Fruit fly (Drosophila melanogaster) whole organism, embryonic: Measurements from ENCODE around the gene CG15890.

ENCODE experiments used
- Antp ChIP-seq: fragments of 200-800 bp; sonication (Bioruptor generic); optimal IDR thresholded peaks from 3 replicates; lab custom pipeline; 2016; ENCODE audit warnings: missing biosample characterization, missing genetic modification characterization
- Bteb2 ChIP-seq: fragments of 200-800 bp; sonication (Bioruptor generic); optimal IDR thresholded peaks from 2 replicates; lab custom pipeline; 2016; ENCODE audit warnings: missing biosample characterization, missing genetic modification characterization
- CG10321 ChIP-seq: fragments of 200-800 bp; sonication (Bioruptor generic); IDR thresholded peaks from 2 replicates; pipeline ENCODE4 v1.3.6; 2022; ENCODE audit warnings: missing biosample characterization, missing genetic modification characterization
- CG11456 ChIP-seq: fragments of 200-800 bp; sonication (Bioruptor generic); IDR thresholded peaks from 3 replicates; pipeline ENCODE4 v1.3.6; 2022; ENCODE audit warnings: missing biosample characterization, missing genetic modification characterization
- CG12299 ChIP-seq: fragments of 200-800 bp; sonication (Bioruptor generic); optimal IDR thresholded peaks from 2 replicates; lab custom pipeline; 2018; ENCODE audit warnings: missing biosample characterization, mild to moderate bottlenecking, missing genetic modification characterization
- CG13624 ChIP-seq: fragments of 200-800 bp; sonication (Bioruptor generic); optimal IDR thresholded peaks from 2 replicates; lab custom pipeline; 2016; ENCODE audit warnings: missing biosample characterization, missing genetic modification characterization
- CG13894 ChIP-seq: fragments of 200-800 bp; sonication (Bioruptor generic); optimal IDR thresholded peaks from 3 replicates; lab custom pipeline; 2018; ENCODE audit warnings: missing biosample characterization, mild to moderate bottlenecking, missing genetic modification characterization, moderate library complexity
- CG16863 ChIP-seq: fragments of 200-800 bp; sonication (Bioruptor generic); optimal IDR thresholded peaks from 3 replicates; lab custom pipeline; 2016; ENCODE audit warnings: missing biosample characterization, missing genetic modification characterization
- CG17328 ChIP-seq: fragments of 200-800 bp; sonication (Bioruptor generic); IDR thresholded peaks from 2 replicates; pipeline ENCODE4 v1.3.6; 2022; ENCODE audit warnings: missing biosample characterization, missing genetic modification characterization
- CG18476 ChIP-seq: fragments of 200-800 bp; sonication (Bioruptor generic); optimal IDR thresholded peaks from 2 replicates; lab custom pipeline; 2016; ENCODE audit warnings: missing biosample characterization, mild to moderate bottlenecking, missing genetic modification characterization
- CG2116 ChIP-seq: fragments of 200-800 bp; sonication (Bioruptor generic); optimal IDR thresholded peaks from 3 replicates; lab custom pipeline; 2018; ENCODE audit warnings: missing biosample characterization, mild to moderate bottlenecking, missing genetic modification characterization
- CG2678 ChIP-seq: fragments of 200-800 bp; sonication (Bioruptor generic); optimal IDR thresholded peaks from 3 replicates; lab custom pipeline; 2019; ENCODE audit warnings: missing biosample characterization, mild to moderate bottlenecking, missing genetic modification characterization, moderate library complexity
- CG34224 ChIP-seq: fragments of 200-800 bp; sonication (Bioruptor generic); IDR thresholded peaks from 3 replicates; pipeline ENCODE4 v1.3.6; 2022; ENCODE audit warnings: missing biosample characterization, missing genetic modification characterization; ENCODE audit not compliant: partially characterized antibody
- CG42726 ChIP-seq: fragments of 200-800 bp; sonication (Bioruptor generic); IDR thresholded peaks from 2 replicates; pipeline ENCODE4 v1.3.6; 2022; ENCODE audit warnings: missing biosample characterization, missing genetic modification characterization; ENCODE audit not compliant: partially characterized antibody
- CG6254 ChIP-seq: fragments of 200-800 bp; sonication (Bioruptor generic); optimal IDR thresholded peaks from 3 replicates; lab custom pipeline; 2017; ENCODE audit warnings: mild to moderate bottlenecking, missing biosample characterization, missing genetic modification reagents, missing genetic modification characterization
- CG6765 ChIP-seq: fragments of 200-800 bp; sonication (Bioruptor generic); optimal IDR thresholded peaks from 3 replicates; lab custom pipeline; 2017; ENCODE audit warnings: missing biosample characterization, mild to moderate bottlenecking, missing genetic modification characterization
- CG7556 ChIP-seq: fragments of 200-800 bp; sonication (Bioruptor generic); optimal IDR thresholded peaks from 2 replicates; lab custom pipeline; 2017; ENCODE audit warnings: missing biosample characterization, mild to moderate bottlenecking, missing genetic modification characterization
- CG7745 ChIP-seq: fragments of 200-800 bp; sonication (Bioruptor generic); optimal IDR thresholded peaks from 2 replicates; lab custom pipeline; 2018; ENCODE audit warnings: missing biosample characterization, mild to moderate bottlenecking, missing genetic modification characterization, moderate library complexity
- CG9215 ChIP-seq: fragments of 200-800 bp; sonication (Bioruptor generic); IDR thresholded peaks from 2 replicates; pipeline ENCODE4 v1.3.6; 2022; ENCODE audit warnings: missing biosample characterization, missing genetic modification characterization
- Chrac-16 ChIP-seq: fragments of 200-800 bp; sonication (Bioruptor generic); optimal IDR thresholded peaks from 3 replicates; lab custom pipeline; 2016; ENCODE audit warnings: missing biosample characterization, missing genetic modification characterization
- CoRest ChIP-seq: fragments of 200-800 bp; sonication (Bioruptor generic); optimal IDR thresholded peaks from 3 replicates; lab custom pipeline; 2018; ENCODE audit warnings: missing biosample characterization, mild to moderate bottlenecking, missing genetic modification characterization, moderate library complexity
- HLH4C ChIP-seq: fragments of 200-800 bp; sonication (Bioruptor generic); IDR thresholded peaks from 3 replicates; pipeline ENCODE4 v1.3.6; 2022; ENCODE audit warnings: missing biosample characterization, missing genetic modification characterization; ENCODE audit not compliant: partially characterized antibody
- HLHmδ ChIP-seq: fragments of 200-800 bp; sonication (Bioruptor generic); optimal IDR thresholded peaks from 2 replicates; lab custom pipeline; 2018; ENCODE audit warnings: missing biosample characterization, mild to moderate bottlenecking, missing genetic modification characterization, moderate library complexity
- Kr ChIP-seq: fragments of 200-800 bp; sonication (Bioruptor generic); optimal IDR thresholded peaks from 2 replicates; lab custom pipeline; 2017; ENCODE audit warnings: missing biosample characterization, mild to moderate bottlenecking, missing genetic modification characterization
- Lpt ChIP-seq: fragments of >200 bp; optimal IDR thresholded peaks from 2 replicates; lab custom pipeline; 2018; ENCODE audit warnings: missing biosample characterization, missing genetic modification characterization
- Max ChIP-seq: fragments of 200-800 bp; sonication (Bioruptor generic); optimal IDR thresholded peaks from 2 replicates; lab custom pipeline; 2016; ENCODE audit warnings: missing biosample characterization, mild to moderate bottlenecking, missing genetic modification characterization
- Mes4 ChIP-seq: fragments of 200-800 bp; sonication (Bioruptor generic); optimal IDR thresholded peaks from 2 replicates; lab custom pipeline; 2016; ENCODE audit warnings: missing biosample characterization, missing genetic modification characterization
- NC2α ChIP-seq: fragments of 200-800 bp; sonication (Bioruptor generic); optimal IDR thresholded peaks from 2 replicates; lab custom pipeline; 2016; ENCODE audit warnings: missing biosample characterization, missing genetic modification characterization
- NK7.1 ChIP-seq: fragments of 200-800 bp; sonication (Bioruptor generic); optimal IDR thresholded peaks from 3 replicates; lab custom pipeline; 2016; ENCODE audit warnings: missing biosample characterization, missing genetic modification characterization
- Pdp1 ChIP-seq, 2 experiments: fragments of 200-800 bp; sonication (Bioruptor generic); optimal IDR thresholded peaks; 3 replicates each; lab custom pipeline; 2016; ENCODE audit warnings: missing biosample characterization in 2 of 2, missing genetic modification characterization in 2 of 2, mild to moderate bottlenecking in 1 of 2, moderate library complexity in 1 of 2
- Side ChIP-seq: fragments of 200-800 bp; sonication (Bioruptor generic); optimal IDR thresholded peaks from 2 replicates; lab custom pipeline; 2016; ENCODE audit warnings: missing biosample characterization, missing genetic modification characterization
- Sox102F ChIP-seq: fragments of 200-800 bp; sonication (Bioruptor generic); optimal IDR thresholded peaks from 2 replicates; lab custom pipeline; 2018; ENCODE audit warnings: missing biosample characterization, mild to moderate bottlenecking, missing genetic modification characterization, moderate library complexity
- Xrp1 ChIP-seq: fragments of 200-800 bp; sonication (Bioruptor generic); IDR thresholded peaks from 2 replicates; pipeline ENCODE4 v1.3.6; 2022; ENCODE audit warnings: missing biosample characterization, missing genetic modification characterization
- YL-1 ChIP-seq: fragments of 200-800 bp; sonication (Bioruptor generic); optimal IDR thresholded peaks from 3 replicates; lab custom pipeline; 2017; ENCODE audit warnings: missing biosample characterization, mild to moderate bottlenecking, missing genetic modification characterization
- chm ChIP-seq: fragments of 200-800 bp; sonication (Bioruptor generic); IDR thresholded peaks from 2 replicates; pipeline ENCODE4 v1.3.6; 2022; ENCODE audit warnings: missing biosample characterization, missing genetic modification characterization
- dmrt11E ChIP-seq: fragments of 200-800 bp; sonication (Bioruptor generic); optimal IDR thresholded peaks from 3 replicates; lab custom pipeline; 2018; ENCODE audit warnings: missing biosample characterization, mild to moderate bottlenecking, missing genetic modification characterization, moderate library complexity
- dpn ChIP-seq, 2 experiments: fragments of 200-800 bp; sonication (Bioruptor generic); optimal IDR thresholded peaks; 3 replicates each; lab custom pipeline; 2016; ENCODE audit warnings: missing biosample characterization in 2 of 2, missing genetic modification characterization in 2 of 2
- dysf ChIP-seq: fragments of 200-800 bp; sonication (Bioruptor generic); IDR thresholded peaks from 3 replicates; pipeline ENCODE4 v1.3.6; 2022; ENCODE audit warnings: missing biosample characterization, missing genetic modification characterization
- gsb-n ChIP-seq: fragments of 200-800 bp; sonication (Bioruptor generic); optimal IDR thresholded peaks from 3 replicates; lab custom pipeline; 2018; ENCODE audit warnings: missing biosample characterization, mild to moderate bottlenecking, missing genetic modification characterization
- ind ChIP-seq: fragments of 200-800 bp; sonication (Bioruptor generic); optimal IDR thresholded peaks from 3 replicates; lab custom pipeline; 2016; ENCODE audit warnings: missing biosample characterization, missing genetic modification characterization
- oc ChIP-seq: fragments of 200-800 bp; sonication (Bioruptor generic); optimal IDR thresholded peaks from 2 replicates; lab custom pipeline; 2018; ENCODE audit warnings: missing biosample characterization, mild to moderate bottlenecking, missing genetic modification characterization, moderate library complexity
- pita ChIP-seq: fragments of 200-800 bp; sonication (Bioruptor generic); optimal IDR thresholded peaks from 2 replicates; lab custom pipeline; 2017; ENCODE audit warnings: missing biosample characterization, mild to moderate bottlenecking, missing genetic modification characterization
- row ChIP-seq: fragments of 200-800 bp; sonication (Bioruptor generic); IDR thresholded peaks from 3 replicates; pipeline ENCODE4 v1.3.6; 2022; ENCODE audit warnings: missing biosample characterization, missing genetic modification characterization
- shn ChIP-seq: fragments of 200-800 bp; sonication (Bioruptor generic); optimal IDR thresholded peaks from 3 replicates; lab custom pipeline; 2016; ENCODE audit warnings: missing biosample characterization, missing genetic modification characterization
- slbo ChIP-seq: fragments of 200-800 bp; sonication (Bioruptor generic); IDR thresholded peaks from 2 replicates; pipeline ENCODE4 v1.3.6; 2022; ENCODE audit warnings: missing biosample characterization, missing genetic modification characterization

Gene CG15890

DNA sequence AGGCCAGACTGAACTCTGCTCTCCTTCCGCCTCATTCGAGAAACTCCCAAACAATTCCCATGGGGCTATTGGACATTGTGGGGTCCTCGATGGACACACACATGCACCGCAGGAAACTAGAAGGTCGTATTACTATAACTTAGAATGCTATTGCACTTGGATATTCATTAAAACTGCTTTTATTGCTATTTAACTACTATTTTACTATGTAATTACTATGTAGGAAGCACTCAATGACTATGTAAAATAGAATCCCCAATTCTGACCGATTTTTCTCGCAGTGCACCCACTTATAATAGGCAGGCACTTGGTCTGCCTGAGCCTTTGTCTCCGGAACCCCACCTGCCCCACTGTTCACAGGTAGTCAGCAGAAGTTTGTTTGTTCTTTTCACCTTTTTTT lies 40.5 kb downstream of the CG15890 start (continued):
- TF ChIP-seq Mes4 (GFP tag; lab: Kevin White, UChicago) (no peak), pita (no peak), NK7.1 (GFP tag; lab: Kevin White, UChicago) (no peak), Kr (GFP tag; lab: Kevin White, UChicago) (no peak), Sox102F (no peak), Pdp1 (GFP tag; optimal IDR thresholded peaks at IDR 0.05; lab: Kevin White, UChicago) (no peak), Side (GFP tag; lab: Kevin White, UChicago) (no peak), Chrac-16 (GFP tag; lab: Kevin White, UChicago) (no peak), ind (GFP tag; lab: Kevin White, UChicago) (no peak), slbo (GFP tag; lab: Robert Waterston, UW) (0 out of 2 replicates have a peak, but pooled peaks have one; percentile 25), HLHmδ (GFP tag; lab: Kevin White, UChicago) (no peak), dpn (GFP tag; optimal IDR thresholded peaks at IDR 0.05; lab: Kevin White, UChicago) (no peak), Xrp1 (GFP tag; lab: Robert Waterston, UW) (no peak), Bteb2 (no peak), gsb-n (no peak), Lpt (GFP tag; lab: Kevin White, UChicago) (no peak), CG6254 (GFP tag; lab: Kevin White, UChicago) (no peak), shn (no peak), Max (no peak), CG13894 (no peak), dysf (GFP tag; lab: Robert Waterston, UW) (peak; percentile 45; the same call in 1 of the 3 replicates), CG2678 (tag; lab: Kevin White, UChicago) (peak; percentile 26), Antp (no peak), CG7745 (tag; lab: Kevin White, UChicago) (no peak), CG10321 (GFP tag; lab: Robert Waterston, UW) (no peak), NC2α (no peak), oc (tag; lab: Kevin White, UChicago) (no peak), CG42726 (GFP tag; lab: Robert Waterston, UW) (no peak), CG18476 (GFP tag; lab: Kevin White, UChicago) (no peak), CG17328 (GFP tag; lab: Robert Waterston, UW) (no peak), CG13624 (GFP tag; lab: Kevin White, UChicago) (no peak), YL-1 (GFP tag; lab: Kevin White, UChicago) (no peak), CoRest (tag; lab: Kevin White, UChicago) (no peak), CG12299 (tag; lab: Kevin White, UChicago) (no peak), CG2116 (GFP tag; lab: Kevin White, UChicago) (no peak), CG34224 (GFP tag; lab: Robert Waterston, UW) (no peak), row (GFP tag; lab: Robert Waterston, UW) (peak; percentile 41; the same call in 1 of the 3 replicates), chm (GFP tag; lab: Robert Waterston, UW) (no peak), CG16863 (no peak), CG7556 (GFP tag; lab: Kevin White, UChicago) (no peak), CG6765 (no peak)

DNA sequence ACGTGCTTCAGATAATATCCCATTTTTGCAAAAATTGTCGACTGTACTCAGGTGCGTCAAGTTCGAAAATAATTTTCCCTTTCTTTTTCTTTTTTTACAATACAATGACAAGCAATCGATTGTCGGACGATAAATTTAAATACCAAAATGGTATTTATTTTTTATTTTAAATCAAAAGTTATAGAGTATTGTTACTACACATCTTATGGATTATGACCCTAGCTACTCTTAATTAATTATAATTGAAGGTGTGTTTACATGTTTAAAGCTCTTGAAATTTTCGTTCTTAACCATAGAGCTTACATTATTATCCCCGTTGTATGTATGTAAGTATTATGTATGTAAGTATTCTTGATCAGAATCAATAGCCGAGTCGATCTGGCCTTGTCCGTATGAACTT lies 46.7 kb downstream of the CG15890 start, which contains the start of gene hog:
Gene hog, minus strand, starts transcription at position 101 of the 400 bp plus-strand sequence.
- TF ChIP-seq HLH4C (GFP tag; lab: Robert Waterston, UW) (no peak), CG11456 (GFP tag; lab: Robert Waterston, UW) (no peak), CG9215 (GFP tag; lab: Robert Waterston, UW) (no peak), dmrt11E (tag; lab: Kevin White, UChicago) (no peak)
